Worm (Caenorhabditis elegans): ENCODE results near the gene E04D5.5.

The E04D5.5 gene

ce11 chrII:10382247-10382646 lies 28.8 kb upstream of the E04D5.5 start (continued):
- no peak for TF ChIP-seq nhr-10 (tag; optimal IDR thresholded peaks at IDR 0.05)
- TF ChIP-seq fos-1 (tag; optimal IDR thresholded peaks at IDR 0.05): no peak
- TF ChIP-seq nhr-77 (tag; optimal IDR thresholded peaks at IDR 0.05): peak; percentile 18
- TF ChIP-seq lin-29 (GFP tag; IDR thresholded peaks at IDR 0.05): no peak
- TF ChIP-seq daf-19 (GFP tag; conservative IDR thresholded peaks at IDR 0.05): 0 out of 2 replicates have a peak, but pooled peaks have one; percentile 40
- TF ChIP-seq vab-7 (GFP tag; IDR thresholded peaks at IDR 0.05): no peak
- no peak for TF ChIP-seq zfp-2 (tag; optimal IDR thresholded peaks at IDR 0.05)
- TF ChIP-seq nhr-28 (tag; optimal IDR thresholded peaks at IDR 0.05): peak; percentile 58
- no peak for TF ChIP-seq zag-1 (tag; optimal IDR thresholded peaks at IDR 0.05)
- no peak for TF ChIP-seq ces-1 (GFP tag; optimal IDR thresholded peaks at IDR 0.05)
- TF ChIP-seq nhr-48 (tag; optimal IDR thresholded peaks at IDR 0.05): peak; percentile 26
- TF ChIP-seq lin-15B (tag; optimal IDR thresholded peaks at IDR 0.05): no peak
- no peak for TF ChIP-seq Y75B8A.6 (GFP tag; IDR thresholded peaks at IDR 0.05)
- no peak for TF ChIP-seq nhr-111 (GFP tag; optimal IDR thresholded peaks at IDR 0.05)
- TF ChIP-seq hif-1 (tag; optimal IDR thresholded peaks at IDR 0.05): peak in 1 of 2 experiments; percentile 25
- peak; percentile 26 for TF ChIP-seq spr-1 (tag; optimal IDR thresholded peaks at IDR 0.05)
- no peak for TF ChIP-seq Y48G9A.11 (GFP tag; IDR thresholded peaks at IDR 0.05)
- TF ChIP-seq pqm-1 (tag; optimal IDR thresholded peaks at IDR 0.05): no peak
- no peak for TF ChIP-seq daf-12 (tag; optimal IDR thresholded peaks at IDR 0.05)
- peak; percentile 67 for TF ChIP-seq hlh-30 (tag; optimal IDR thresholded peaks at IDR 0.05; ENCODE audit: insufficient read depth)
- no peak for TF ChIP-seq nhr-25 (tag; optimal IDR thresholded peaks at IDR 0.05; ENCODE audit: borderline replicate concordance, insufficient read depth)
- no peak for TF ChIP-seq gei-8 (GFP tag; optimal IDR thresholded peaks at IDR 0.05)
- no peak for TF ChIP-seq ceh-44 (GFP tag; IDR thresholded peaks at IDR 0.05)

ce11 chrII:10384680-10385383 lies 26.3 kb upstream of the E04D5.5 start, which contains the start of gene ztf-27:
Gene ztf-27, plus strand, starts transcription at chrII:10385333.
- TF ChIP-seq hlh-11 (tag; optimal IDR thresholded peaks at IDR 0.05): peak; percentile 77
- TF ChIP-seq nhr-102 (tag; optimal IDR thresholded peaks at IDR 0.05): peak; percentile 11
- peak; percentile 55 for TF ChIP-seq dve-1 (tag; optimal IDR thresholded peaks at IDR 0.05; ENCODE audit: insufficient read depth)
- TF ChIP-seq nhr-28 (tag; optimal IDR thresholded peaks at IDR 0.05): peak; percentile 36
- peak; percentile 17 for TF ChIP-seq hlh-30 (tag; optimal IDR thresholded peaks at IDR 0.05; ENCODE audit: insufficient read depth)
- TF ChIP-seq egl-43 (GFP tag; IDR thresholded peaks at IDR 0.05): 0 out of 2 replicates have a peak, but pooled peaks have one; percentile 4
- TF ChIP-seq unc-130 (GFP tag; optimal IDR thresholded peaks at IDR 0.05): no peak
- TF ChIP-seq dmd-6 (GFP tag; IDR thresholded peaks at IDR 0.05): 0 out of 2 replicates have a peak, but pooled peaks have one; percentile 6
- TF ChIP-seq mxl-3 (GFP tag; optimal IDR thresholded peaks at IDR 0.05): peak; percentile 65
- TF ChIP-seq pqm-1 (tag; optimal IDR thresholded peaks at IDR 0.05): peak; percentile 2
- TF ChIP-seq nhr-25 (tag; optimal IDR thresholded peaks at IDR 0.05; ENCODE audit: borderline replicate concordance, insufficient read depth): peak; percentile 56
- no peak for TF ChIP-seq daf-16 (GFP tag; optimal IDR thresholded peaks at IDR 0.05)
- peak; percentile 84 for TF ChIP-seq daf-16 (tag; optimal IDR thresholded peaks at IDR 0.05)
- TF ChIP-seq rbr-2 (tag; optimal IDR thresholded peaks at IDR 0.05): peak; percentile 15
- peak; percentile 56 for TF ChIP-seq mep-1 (tag; optimal IDR thresholded peaks at IDR 0.05)
- no peak for TF ChIP-seq lin-39 (tag; optimal IDR thresholded peaks at IDR 0.05)
- no peak for TF ChIP-seq attf-4 (tag; optimal IDR thresholded peaks at IDR 0.05)
- peak; percentile 39 for TF ChIP-seq mes-2 (tag; optimal IDR thresholded peaks at IDR 0.05; ENCODE audit: poor library complexity, severe bottlenecking)
- peak; percentile 14 for TF ChIP-seq nhr-77 (tag; optimal IDR thresholded peaks at IDR 0.05)
- no peak for TF ChIP-seq hmg-1.1 (GFP tag; IDR thresholded peaks at IDR 0.05)
- no peak for TF ChIP-seq cey-2 (tag; optimal IDR thresholded peaks at IDR 0.05; ENCODE audit: borderline replicate concordance, insufficient read depth)
